Fruit fly (Drosophila melanogaster): ENCODE results near the gene CG33783.

The CG33783 gene

DNA sequence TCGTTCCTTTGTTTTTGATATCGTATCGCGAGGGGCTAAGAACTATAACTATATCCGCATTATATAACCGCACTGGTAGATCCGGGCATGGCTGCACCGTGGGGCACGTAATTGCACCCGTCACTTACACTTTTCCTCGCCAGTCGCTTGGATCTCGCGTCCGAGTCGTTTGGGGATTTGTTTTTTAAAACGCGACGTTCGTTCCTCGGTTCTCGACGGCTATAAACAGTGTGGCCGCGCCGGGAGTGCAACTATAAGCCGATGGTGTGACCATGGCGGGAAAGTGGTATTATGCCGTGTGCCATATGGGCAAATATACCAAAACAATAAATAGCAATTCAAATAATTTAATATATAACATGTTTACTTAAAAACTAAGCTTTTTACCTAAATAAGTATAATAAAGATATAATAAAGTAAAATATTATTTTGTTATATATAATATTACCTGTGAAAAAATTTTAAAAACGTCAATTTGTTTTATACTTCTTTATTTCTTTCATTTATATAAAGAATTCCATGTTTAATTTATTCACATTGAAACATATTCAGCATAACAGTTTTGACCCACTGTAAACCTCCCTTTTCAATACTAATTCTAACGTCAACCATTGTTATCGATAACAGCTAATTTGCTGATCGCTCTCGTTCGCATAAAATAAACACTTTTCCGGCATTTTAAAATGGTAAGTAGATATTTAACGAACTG is 23.8 kb upstream of the CG33783 start, which contains the start of the genes Mical and CG3909 (continued):
- TF ChIP-seq Dfd (GFP tag; optimal IDR thresholded peaks at IDR 0.05) (no peak), CrebA (GFP tag; optimal IDR thresholded peaks at IDR 0.05; ENCODE audit: borderline replicate concordance) (no peak), pan (optimal IDR thresholded peaks at IDR 0.05) (no peak), CG9705 (GFP tag; optimal IDR thresholded peaks at IDR 0.05) (peak; percentile 49), dsf (GFP tag; optimal IDR thresholded peaks at IDR 0.05; ENCODE audit: borderline replicate concordance) (peak; percentile 65), lola (GFP tag; optimal IDR thresholded peaks at IDR 0.05) (no peak), sv (GFP tag; optimal IDR thresholded peaks at IDR 0.05) (peak; percentile 36), usp (GFP tag; optimal IDR thresholded peaks at IDR 0.05) (no peak), psq (GFP tag; optimal IDR thresholded peaks at IDR 0.05) (peak; percentile 74), dmrt93B (GFP tag; optimal IDR thresholded peaks at IDR 0.05) (no peak), Mio (GFP tag; optimal IDR thresholded peaks at IDR 0.05) (no peak), brk (GFP tag; optimal IDR thresholded peaks at IDR 0.05) (no peak)

DNA sequence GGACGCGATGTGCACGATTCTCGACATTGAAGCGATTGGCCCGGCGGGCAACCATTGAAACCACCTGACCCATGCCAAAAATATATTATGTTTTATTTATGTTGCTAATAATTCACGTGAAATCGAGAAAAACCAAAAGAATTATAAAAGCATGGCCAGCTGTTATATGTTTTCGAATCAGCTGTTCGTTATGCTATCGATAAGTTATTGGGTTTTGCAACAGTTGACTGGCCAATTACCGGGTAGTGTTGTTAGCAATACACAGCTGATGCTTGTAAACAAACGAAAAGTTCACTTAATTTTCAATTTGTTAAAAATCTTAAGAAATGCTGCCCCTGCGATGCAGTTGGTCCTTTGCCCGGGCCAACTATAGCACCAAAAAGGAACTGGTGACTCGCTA is 21.2 kb upstream of the CG33783 start, which contains the start of the genes CG11722 and mtTFB2:
TSS of gene CG11722 (minus strand) at position 200 of the 400 bp plus-strand sequence.
TSS of gene mtTFB2 (plus strand) at position 232 of the 400 bp plus-strand sequence.
- TF ChIP-seq Dfd (GFP tag; optimal IDR thresholded peaks at IDR 0.05) (no peak), tai (GFP tag; optimal IDR thresholded peaks at IDR 0.05) (no peak), GATAd (GFP tag; optimal IDR thresholded peaks at IDR 0.05) (no peak), ey (GFP tag; optimal IDR thresholded peaks at IDR 0.05) (no peak), Jra (GFP tag; optimal IDR thresholded peaks at IDR 0.05) (no peak), Hnf4 (GFP tag; optimal IDR thresholded peaks at IDR 0.05) (peak; percentile 50), dmrt93B (GFP tag; optimal IDR thresholded peaks at IDR 0.05) (no peak), Rel (GFP tag; optimal IDR thresholded peaks at IDR 0.05) (no peak), Rel (tag; optimal IDR thresholded peaks at IDR 0.05) (peak; percentile 5), Vsx2 (GFP tag; optimal IDR thresholded peaks at IDR 0.05; ENCODE audit: partially characterized antibody) (peak; percentile 91), Hr83 (GFP tag; optimal IDR thresholded peaks at IDR 0.05; ENCODE audit: poor library complexity, severe bottlenecking) (no peak), Mio (GFP tag; optimal IDR thresholded peaks at IDR 0.05) (no peak), br (GFP tag; optimal IDR thresholded peaks at IDR 0.05) (no peak), dl (GFP tag; optimal IDR thresholded peaks at IDR 0.05; ENCODE audit: insufficient read depth in 1 of 2, partially characterized antibody in 2 of 2) (no peak), OdsH (GFP tag; optimal IDR thresholded peaks at IDR 0.05) (no peak), Abd-B (GFP tag; optimal IDR thresholded peaks at IDR 0.05) (no peak)

DNA sequence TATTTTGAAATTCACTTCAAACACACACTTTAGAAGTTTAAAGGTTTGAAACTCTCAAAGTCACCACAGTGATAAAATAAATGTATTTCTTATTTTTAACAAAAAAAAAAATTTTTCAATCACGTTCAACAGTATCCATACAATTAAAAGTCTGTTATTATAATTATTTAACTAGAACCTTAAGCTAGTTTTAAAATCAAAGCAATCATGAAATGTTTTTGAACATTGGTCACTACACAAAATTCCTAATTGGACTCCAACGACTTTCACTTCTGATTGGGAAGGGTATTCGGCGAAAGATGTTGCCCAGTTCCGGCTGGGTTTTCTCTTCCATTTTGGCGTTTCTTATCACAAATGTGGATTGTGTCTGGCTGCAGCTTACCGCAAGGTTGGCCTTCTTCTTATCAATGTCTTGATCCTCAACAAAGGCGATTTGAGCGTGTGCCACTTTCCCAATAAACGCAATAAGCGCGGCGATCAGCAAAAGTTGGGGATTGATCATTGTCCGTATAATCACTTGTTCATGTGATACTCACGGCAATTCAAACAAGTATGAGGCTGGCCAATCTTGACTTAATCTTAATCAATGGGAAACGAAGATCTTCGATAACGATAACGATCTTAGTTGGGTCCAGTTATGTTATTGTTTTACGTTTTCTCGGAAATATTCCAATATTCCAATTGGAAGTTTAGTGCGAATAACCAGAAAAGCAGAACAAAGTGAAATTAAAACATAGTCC is 18.4 kb upstream of the CG33783 start:
- no peak for TF ChIP-seq GATAd (GFP tag; optimal IDR thresholded peaks at IDR 0.05)
- peak; percentile 55 for TF ChIP-seq psq (GFP tag; optimal IDR thresholded peaks at IDR 0.05)
- no peak for TF ChIP-seq Dfd (GFP tag; optimal IDR thresholded peaks at IDR 0.05)
- TF ChIP-seq CG32264 (GFP tag; optimal IDR thresholded peaks at IDR 0.05), result no peak
- no peak for TF ChIP-seq Rel (GFP tag; optimal IDR thresholded peaks at IDR 0.05)
- TF ChIP-seq Rel (tag; optimal IDR thresholded peaks at IDR 0.05), result no peak
- TF ChIP-seq OdsH (GFP tag; optimal IDR thresholded peaks at IDR 0.05), result peak; percentile 74
- TF ChIP-seq woc (GFP tag; optimal IDR thresholded peaks at IDR 0.05), result peak; percentile 69
- no peak for TF ChIP-seq tai (GFP tag; optimal IDR thresholded peaks at IDR 0.05)
- no peak for TF ChIP-seq Abd-B (GFP tag; optimal IDR thresholded peaks at IDR 0.05)
- TF ChIP-seq sage (GFP tag; optimal IDR thresholded peaks at IDR 0.05), result no peak
- no peak for TF ChIP-seq pan (optimal IDR thresholded peaks at IDR 0.05)
- no peak for TF ChIP-seq Dif (GFP tag; optimal IDR thresholded peaks at IDR 0.05; ENCODE audit: partially characterized antibody)
- TF ChIP-seq foxo (GFP tag; optimal IDR thresholded peaks at IDR 0.05), result peak in 1 of 2 experiments; percentile 73
- no peak for TF ChIP-seq Hr78 (GFP tag; optimal IDR thresholded peaks at IDR 0.05)
- no peak for TF ChIP-seq N (GFP tag; optimal IDR thresholded peaks at IDR 0.05)
- TF ChIP-seq lola (GFP tag; optimal IDR thresholded peaks at IDR 0.05), result no peak
- TF ChIP-seq usp (GFP tag; optimal IDR thresholded peaks at IDR 0.05), result no peak
- peak; percentile 69 for TF ChIP-seq fru (GFP tag; optimal IDR thresholded peaks at IDR 0.05)
- TF ChIP-seq HLH106 (tag; optimal IDR thresholded peaks at IDR 0.05), result peak; percentile 69
- no peak for TF ChIP-seq Mio (GFP tag; optimal IDR thresholded peaks at IDR 0.05)
- TF ChIP-seq rgr (GFP tag; optimal IDR thresholded peaks at IDR 0.05), result peak; percentile 68
- no peak for TF ChIP-seq dmrt93B (GFP tag; optimal IDR thresholded peaks at IDR 0.05)
- TF ChIP-seq Jra (GFP tag; optimal IDR thresholded peaks at IDR 0.05), result no peak
- TF ChIP-seq CG9705 (GFP tag; optimal IDR thresholded peaks at IDR 0.05), result peak; percentile 43
- TF ChIP-seq jim (GFP tag; optimal IDR thresholded peaks at IDR 0.05), result no peak
- TF ChIP-seq brk (GFP tag; optimal IDR thresholded peaks at IDR 0.05), result no peak
- peak; percentile 76 for TF ChIP-seq br (GFP tag; optimal IDR thresholded peaks at IDR 0.05)
- no peak for TF ChIP-seq CrebA (GFP tag; optimal IDR thresholded peaks at IDR 0.05; ENCODE audit: borderline replicate concordance)
- no peak for TF ChIP-seq Vsx2 (GFP tag; optimal IDR thresholded peaks at IDR 0.05; ENCODE audit: partially characterized antibody)
- TF ChIP-seq dsf (GFP tag; optimal IDR thresholded peaks at IDR 0.05; ENCODE audit: borderline replicate concordance), result no peak
- peak; percentile 42 for TF ChIP-seq Hnf4 (GFP tag; optimal IDR thresholded peaks at IDR 0.05)
- peak; percentile 63 for TF ChIP-seq ey (GFP tag; optimal IDR thresholded peaks at IDR 0.05)
- TF ChIP-seq Myc (optimal IDR thresholded peaks at IDR 0.05), result no peak
- peak; percentile 6 for TF ChIP-seq sv (GFP tag; optimal IDR thresholded peaks at IDR 0.05)
- TF ChIP-seq Sp1 (GFP tag; optimal IDR thresholded peaks at IDR 0.05), result peak; percentile 76
- peak; percentile 75 for TF ChIP-seq h (GFP tag; optimal IDR thresholded peaks at IDR 0.05)
- no peak for TF ChIP-seq Hr83 (GFP tag; optimal IDR thresholded peaks at IDR 0.05; ENCODE audit: poor library complexity, severe bottlenecking)
- TF ChIP-seq dl (GFP tag; optimal IDR thresholded peaks at IDR 0.05; ENCODE audit: insufficient read depth in 1 of 2, partially characterized antibody in 2 of 2), result no peak

All from whole organism, wandering third instar larva.